Worm (Caenorhabditis elegans) whole organism, L4 larva: ENCODE results near the gene F01F1.3.

ENCODE experiments used
- F26F4.8 ChIP-seq: fragments of 200-800 bp; sonication (Bioruptor generic); conservative IDR thresholded peaks from 2 replicates; pipeline ENCODE4 v1.3.6; 2022; ENCODE audit warnings: missing genetic modification characterization, missing compliant biosample characterization
- F49E8.2 ChIP-seq: sonication (generic microtip); optimal IDR thresholded peaks from 2 replicates; lab custom pipeline; 2016; ENCODE audit warnings: missing compliant biosample characterization, mild to moderate bottlenecking, missing genetic modification characterization, borderline replicate concordance
- Y105C5A.15 ChIP-seq: fragments of 200-800 bp; sonication (Bioruptor generic); IDR thresholded peaks from 2 replicates; pipeline ENCODE4 v1.3.6; 2022; ENCODE audit warnings: missing genetic modification characterization, missing compliant biosample characterization
- Y75B8A.6 ChIP-seq: fragments of 200-800 bp; sonication (Bioruptor generic); IDR thresholded peaks from 2 replicates; pipeline ENCODE4 v1.3.6; 2022; ENCODE audit warnings: missing genetic modification reagents, missing genetic modification characterization, missing compliant biosample characterization
- ZK337.2 ChIP-seq: fragments of 200-800 bp; sonication (Bioruptor generic); IDR thresholded peaks from 2 replicates; pipeline ENCODE4 v1.3.6; 2022; ENCODE audit warnings: missing genetic modification reagents, missing genetic modification characterization, missing compliant biosample characterization
- ZK546.5 ChIP-seq, 2 experiments: sonication (generic microtip); optimal IDR thresholded peaks; 2 replicates each; lab custom pipeline; 2017; ENCODE audit warnings: missing biosample characterization in 2 of 2, missing genetic modification characterization in 2 of 2
- aha-1 ChIP-seq: fragments of 150-350 bp; peaks from one replicate; lab custom pipeline; 2014; ENCODE audit warnings: missing biosample characterization, missing genetic modification characterization
- ama-1 ChIP-seq: fragments of 150-350 bp; optimal IDR thresholded peaks from 2 replicates; lab custom pipeline; 2014; ENCODE audit warnings: inconsistent platforms, mixed read lengths
- ceh-20 ChIP-seq: fragments of 200-800 bp; sonication (Bioruptor generic); IDR thresholded peaks from 2 replicates; pipeline ENCODE4 v1.3.6; 2022; ENCODE audit warnings: missing genetic modification reagents, missing genetic modification characterization, missing compliant biosample characterization
- ceh-28 ChIP-seq: fragments of 150-350 bp; optimal IDR thresholded peaks from 2 replicates; lab custom pipeline; 2014; ENCODE audit warnings: missing biosample characterization, missing genetic modification reagents, missing genetic modification characterization
- ceh-32 ChIP-seq: sonication (generic microtip); optimal IDR thresholded peaks from 2 replicates; lab custom pipeline; 2016; ENCODE audit warnings: mild to moderate bottlenecking, missing genetic modification characterization, missing compliant biosample characterization; ENCODE audit not compliant: poor library complexity
- ceh-44 ChIP-seq: fragments of 200-800 bp; sonication (Bioruptor generic); IDR thresholded peaks from 2 replicates; pipeline ENCODE4 v1.3.6; 2022; ENCODE audit warnings: missing genetic modification reagents, missing genetic modification characterization, missing compliant biosample characterization
- cey-2 ChIP-seq: sonication (generic microtip); optimal IDR thresholded peaks from 3 replicates; lab custom pipeline; 2017; ENCODE audit warnings: missing genetic modification characterization, mild to moderate bottlenecking, missing compliant biosample characterization, antibody characterized with exemption, borderline replicate concordance; ENCODE audit not compliant: insufficient read depth
- ctbp-1 ChIP-seq: fragments of 200-800 bp; sonication (Bioruptor generic); IDR thresholded peaks from 2 replicates; pipeline ENCODE4 v1.3.6; 2022; ENCODE audit warnings: missing genetic modification reagents, missing genetic modification characterization, missing compliant biosample characterization
- dmd-6 ChIP-seq: fragments of 200-800 bp; sonication (Bioruptor generic); IDR thresholded peaks from 2 replicates; pipeline ENCODE4 v1.3.6; 2022; ENCODE audit warnings: missing genetic modification reagents, missing genetic modification characterization, missing compliant biosample characterization
- dmd-8 ChIP-seq: fragments of 200-800 bp; sonication (Bioruptor generic); IDR thresholded peaks from 2 replicates; pipeline ENCODE4 v1.3.6; 2022; ENCODE audit warnings: missing genetic modification characterization, missing compliant biosample characterization
- dve-1 ChIP-seq: sonication (generic microtip); optimal IDR thresholded peaks from 2 replicates; lab custom pipeline; 2017; ENCODE audit warnings: antibody characterized with exemption, mild to moderate bottlenecking, missing genetic modification characterization, missing compliant biosample characterization; ENCODE audit not compliant: insufficient read depth
- gei-8 ChIP-seq: fragments of 200-800 bp; sonication (Bioruptor generic); optimal IDR thresholded peaks from 2 replicates; lab custom pipeline; 2018; ENCODE audit warnings: mild to moderate bottlenecking, missing genetic modification characterization, missing compliant biosample characterization
- hlh-11 ChIP-seq: fragments of 200-800 bp; sonication (Bioruptor generic); optimal IDR thresholded peaks from 2 replicates; lab custom pipeline; 2018; ENCODE audit warnings: mild to moderate bottlenecking, missing genetic modification characterization, missing compliant biosample characterization
- hlh-30 ChIP-seq: sonication (generic microtip); optimal IDR thresholded peaks from 2 replicates; lab custom pipeline; 2017; ENCODE audit warnings: antibody characterized with exemption, mild to moderate bottlenecking, missing genetic modification characterization, missing compliant biosample characterization; ENCODE audit not compliant: insufficient read depth
- jun-1 ChIP-seq: fragments of 150-350 bp; optimal IDR thresholded peaks from 2 replicates; lab custom pipeline; 2014; ENCODE audit warnings: missing biosample characterization, missing genetic modification reagents, missing genetic modification characterization
- lin-1 ChIP-seq: fragments of 200-800 bp; sonication (Bioruptor generic); IDR thresholded peaks from 2 replicates; pipeline ENCODE4 v1.3.6; 2022; ENCODE audit warnings: missing genetic modification reagents, missing genetic modification characterization, missing compliant biosample characterization
- lin-38 ChIP-seq: fragments of 200-800 bp; sonication (Bioruptor generic); IDR thresholded peaks from 2 replicates; pipeline ENCODE4 v1.3.6; 2022; ENCODE audit warnings: missing genetic modification reagents, missing genetic modification characterization, missing compliant biosample characterization
- lir-3 ChIP-seq: sonication (generic microtip); optimal IDR thresholded peaks from 2 replicates; lab custom pipeline; 2016; ENCODE audit warnings: mild to moderate bottlenecking, missing genetic modification characterization, missing compliant biosample characterization
- lsy-2 ChIP-seq, 2 experiments: fragments of 150-350 bp in 1 of 2; sonication (generic microtip) in 1 of 2; optimal IDR thresholded peaks; 2 replicates each; lab custom pipeline; 2014 to 2017; ENCODE audit warnings: missing biosample characterization in 2 of 2, missing genetic modification characterization in 2 of 2
- madf-9 ChIP-seq: fragments of 200-800 bp; sonication (Bioruptor generic); conservative IDR thresholded peaks from 2 replicates; pipeline ENCODE4 v1.3.6; 2022; ENCODE audit warnings: missing genetic modification reagents, missing genetic modification characterization, missing compliant biosample characterization
- mdl-1 ChIP-seq, 2 experiments: fragments of 150-350 bp in 1 of 2; sonication (generic microtip) in 1 of 2; optimal IDR thresholded peaks; 2 replicates each; lab custom pipeline; 2014 to 2017; ENCODE audit warnings: missing biosample characterization in 2 of 2, missing genetic modification characterization in 2 of 2
- mep-1 ChIP-seq: fragments of 150-350 bp; sonication (generic microtip); optimal IDR thresholded peaks from 3 replicates; lab custom pipeline; 2014; ENCODE audit warnings: missing biosample characterization, missing genetic modification characterization
- mxl-3 ChIP-seq: fragments of 200-800 bp; sonication (Bioruptor generic); optimal IDR thresholded peaks from 2 replicates; lab custom pipeline; 2018; ENCODE audit warnings: mild to moderate bottlenecking, missing genetic modification characterization, missing compliant biosample characterization
- nhr-11 ChIP-seq: fragments of 150-350 bp; optimal IDR thresholded peaks from 2 replicates; lab custom pipeline; 2014; ENCODE audit warnings: missing biosample characterization, missing genetic modification characterization
- nhr-237 ChIP-seq: sonication (generic microtip); optimal IDR thresholded peaks from 2 replicates; lab custom pipeline; 2017; ENCODE audit warnings: missing biosample characterization, missing genetic modification characterization
- nhr-25 ChIP-seq: sonication (generic microtip); optimal IDR thresholded peaks from 2 replicates; lab custom pipeline; 2017; ENCODE audit warnings: missing genetic modification characterization, mild to moderate bottlenecking, missing compliant biosample characterization, antibody characterized with exemption, moderate library complexity, borderline replicate concordance; ENCODE audit not compliant: insufficient read depth
- nhr-28 ChIP-seq: fragments of 150-350 bp; optimal IDR thresholded peaks from 2 replicates; lab custom pipeline; 2014; ENCODE audit warnings: missing biosample characterization, missing genetic modification characterization
- nhr-42 ChIP-seq: fragments of 200-800 bp; sonication (Bioruptor generic); IDR thresholded peaks from 2 replicates; pipeline ENCODE4 v1.3.6; 2022; ENCODE audit warnings: missing genetic modification characterization, missing compliant biosample characterization
- nhr-48 ChIP-seq: sonication (generic microtip); optimal IDR thresholded peaks from 2 replicates; lab custom pipeline; 2016; ENCODE audit warnings: mild to moderate bottlenecking, missing genetic modification characterization, missing compliant biosample characterization
- nhr-6 ChIP-seq: fragments of 150-350 bp; optimal IDR thresholded peaks from 2 replicates; lab custom pipeline; 2014; ENCODE audit warnings: missing biosample characterization, missing genetic modification characterization
- nhr-76 ChIP-seq: fragments of 150-350 bp; optimal IDR thresholded peaks from 2 replicates; lab custom pipeline; 2014; ENCODE audit warnings: missing biosample characterization, missing genetic modification characterization
- nhr-77 ChIP-seq: fragments of 150-350 bp; optimal IDR thresholded peaks from 2 replicates; lab custom pipeline; 2014; ENCODE audit warnings: missing biosample characterization, missing genetic modification characterization
- php-3 ChIP-seq: fragments of 200-800 bp; sonication (Bioruptor generic); IDR thresholded peaks from 2 replicates; pipeline ENCODE4 v1.3.6; 2022; ENCODE audit warnings: missing genetic modification reagents, missing genetic modification characterization, missing compliant biosample characterization
- sdz-12 ChIP-seq: fragments of 200-800 bp; sonication (Bioruptor generic); optimal IDR thresholded peaks from 2 replicates; lab custom pipeline; 2018; ENCODE audit warnings: mild to moderate bottlenecking, missing genetic modification characterization, missing compliant biosample characterization
- set-16 ChIP-seq: fragments of 200-800 bp; sonication (Bioruptor generic); IDR thresholded peaks from 2 replicates; pipeline ENCODE4 v1.3.6; 2022; ENCODE audit warnings: missing genetic modification reagents, missing genetic modification characterization, missing compliant biosample characterization
- spr-1 ChIP-seq: sonication (generic microtip); optimal IDR thresholded peaks from 2 replicates; lab custom pipeline; 2016; ENCODE audit warnings: mild to moderate bottlenecking, missing genetic modification characterization, missing compliant biosample characterization
- tag-97 ChIP-seq: fragments of 200-800 bp; sonication (Bioruptor generic); IDR thresholded peaks from 2 replicates; pipeline ENCODE4 v1.3.6; 2022; ENCODE audit warnings: missing genetic modification characterization, missing compliant biosample characterization
- unc-130 ChIP-seq: sonication (generic microtip); optimal IDR thresholded peaks from 2 replicates; lab custom pipeline; 2016; ENCODE audit warnings: missing genetic modification reagents, missing genetic modification characterization, missing compliant biosample characterization
- unc-62 ChIP-seq, 3 experiments: fragments of 150-350 bp in 1 of 3; sonication (generic microtip); optimal IDR thresholded peaks in 2 of 3; peaks in 1 of 3; 1 replicate in 1 of 3; 2 replicates in 2 of 3; lab custom pipeline; 2014 to 2017; ENCODE audit warnings: missing biosample characterization in 3 of 3, missing genetic modification characterization in 3 of 3, missing genetic modification reagents in 3 of 3, missing genotype in 1 of 3
- zfp-2 ChIP-seq: sonication (generic microtip); optimal IDR thresholded peaks from 2 replicates; lab custom pipeline; 2016; ENCODE audit warnings: mild to moderate bottlenecking, missing genetic modification characterization, missing compliant biosample characterization
- zip-2 ChIP-seq: fragments of 150-350 bp; optimal IDR thresholded peaks from 2 replicates; lab custom pipeline; 2014; ENCODE audit warnings: missing biosample characterization, missing genetic modification characterization

F01F1.3 gene

ce11 chrIII:5921067-5921678 is 49.4 kb downstream of the F01F1.3 start:
- TF ChIP-seq nhr-28 (tag; lab: Kevin White, UChicago) (peak; percentile 52), nhr-25 (tag; lab: Kevin White, UChicago) (peak; percentile 3), cey-2 (tag; lab: Kevin White, UChicago) (peak; percentile 41), hlh-30 (peak; percentile 62), nhr-42 (GFP tag; lab: Robert Waterston, UW) (no peak), Y75B8A.6 (no peak), mdl-1 (tag; optimal IDR thresholded peaks at IDR 0.05; lab: Kevin White, UChicago) (peak in 1 of 2 experiments; percentile 36), mep-1 (tag; lab: Kevin White, UChicago) (peak; percentile 12), unc-62 (GFP tag; optimal IDR thresholded peaks at IDR 0.05 in 1 of 2; lab: Kevin White, UChicago) (peak in 1 of 2 experiments; percentile 88), unc-62 (tag; optimal IDR thresholded peaks at IDR 0.05; lab: Kevin White, UChicago) (no peak), madf-9 (no peak), aha-1 (tag; lab: Kevin White, UChicago) (peak; percentile 88), dve-1 (tag; lab: Kevin White, UChicago) (peak; percentile 34), lsy-2 (tag; optimal IDR thresholded peaks at IDR 0.05; lab: Kevin White, UChicago) (peak in 1 of 2 experiments; percentile 20), hlh-11 (tag; lab: Kevin White, UChicago) (peak; percentile 52), dmd-6 (peak; percentile 50), nhr-48 (tag; lab: Kevin White, UChicago) (peak; percentile 90), lin-1 (GFP tag; lab: Robert Waterston, UW) (no peak), ceh-28 (peak; percentile 15), mxl-3 (peak; percentile 70)

ce11 chrIII:5922236-5922635 is 50.5 kb downstream of the F01F1.3 start:
- no peak for TF ChIP-seq F49E8.2 (tag; lab: Kevin White, UChicago)
- no peak for TF ChIP-seq ctbp-1 (GFP tag; lab: Robert Waterston, UW)
- no peak for TF ChIP-seq nhr-11
- peak; percentile 48 for TF ChIP-seq hlh-11 (tag; lab: Kevin White, UChicago)
- TF ChIP-seq sdz-12 = no peak
- peak in 1 of 2 experiments; percentile 6 for TF ChIP-seq lsy-2 (tag; optimal IDR thresholded peaks at IDR 0.05; lab: Kevin White, UChicago)
- TF ChIP-seq hlh-30 = peak; percentile 43
- no peak for TF ChIP-seq lin-38 (GFP tag; lab: Robert Waterston, UW)
- TF ChIP-seq ceh-28 = no peak
- no peak for TF ChIP-seq F26F4.8 (GFP tag; lab: Robert Waterston, UW)
- no peak for TF ChIP-seq Y105C5A.15 (GFP tag; lab: Robert Waterston, UW)
- no peak for TF ChIP-seq ceh-32 (tag; lab: Kevin White, UChicago)
- no peak for TF ChIP-seq Y75B8A.6
- peak; percentile 15 for TF ChIP-seq nhr-48 (tag; lab: Kevin White, UChicago)
- no peak for TF ChIP-seq ZK337.2 (GFP tag; lab: Robert Waterston, UW)
- TF ChIP-seq ceh-20 = no peak
- TF ChIP-seq php-3 (GFP tag; lab: Robert Waterston, UW) = 0 out of 2 replicates have a peak, but pooled peaks have one; percentile 24
- no peak for TF ChIP-seq jun-1 (tag; lab: Kevin White, UChicago)
- no peak for TF ChIP-seq tag-97
- no peak for TF ChIP-seq nhr-42 (GFP tag; lab: Robert Waterston, UW)
- TF ChIP-seq nhr-237 (tag; lab: Kevin White, UChicago) = no peak
- no peak for TF ChIP-seq set-16
- TF ChIP-seq zip-2 (tag; lab: Kevin White, UChicago) = no peak
- TF ChIP-seq spr-1 (tag; lab: Kevin White, UChicago) = no peak
- TF ChIP-seq nhr-28 (tag; lab: Kevin White, UChicago) = peak; percentile 80
- no peak for TF ChIP-seq zfp-2
- TF ChIP-seq dmd-8 = no peak
- no peak for TF ChIP-seq nhr-77 (tag; lab: Kevin White, UChicago)
- no peak for TF ChIP-seq unc-130 (GFP tag; lab: Kevin White, UChicago)
- no peak for TF ChIP-seq ceh-44 (GFP tag; lab: Robert Waterston, UW)
- no peak for TF ChIP-seq gei-8 (GFP tag; lab: Kevin White, UChicago)
- TF ChIP-seq ama-1 (lab: Kevin White, UChicago) = no peak
- TF ChIP-seq nhr-76 (tag; lab: Kevin White, UChicago) = no peak
- no peak for TF ChIP-seq lir-3 (tag; lab: Kevin White, UChicago)
- TF ChIP-seq mdl-1 (tag; optimal IDR thresholded peaks at IDR 0.05; lab: Kevin White, UChicago) = peak in 1 of 2 experiments; percentile 59
- no peak for TF ChIP-seq nhr-6 (tag; lab: Kevin White, UChicago)
- no peak for TF ChIP-seq ZK546.5 (tag; optimal IDR thresholded peaks at IDR 0.05; lab: Kevin White, UChicago)
